Worm (Caenorhabditis elegans): Measurements from ENCODE around the gene srg-33.

- TF ChIP-seq lag-1 (GFP tag; IDR thresholded peaks at IDR 0.05) (no peak), attf-3 (GFP tag; conservative IDR thresholded peaks at IDR 0.05) (no peak), ceh-40 (GFP tag; IDR thresholded peaks at IDR 0.05) (no peak), sptf-2 (GFP tag; optimal IDR thresholded peaks at IDR 0.05) (no peak)
These were observed 27.9 kb upstream of the srg-33 start, which contains the start of gene C16D9.9 for ce11 chrV:8263941-8264340.
